Fruit fly (Drosophila melanogaster): Measurements from ENCODE around the gene gammaSnap2.
A peak's percentile ranks its signal among the peaks of the same experiment; 100 is the strongest.

The gammaSnap2 gene

DNA sequence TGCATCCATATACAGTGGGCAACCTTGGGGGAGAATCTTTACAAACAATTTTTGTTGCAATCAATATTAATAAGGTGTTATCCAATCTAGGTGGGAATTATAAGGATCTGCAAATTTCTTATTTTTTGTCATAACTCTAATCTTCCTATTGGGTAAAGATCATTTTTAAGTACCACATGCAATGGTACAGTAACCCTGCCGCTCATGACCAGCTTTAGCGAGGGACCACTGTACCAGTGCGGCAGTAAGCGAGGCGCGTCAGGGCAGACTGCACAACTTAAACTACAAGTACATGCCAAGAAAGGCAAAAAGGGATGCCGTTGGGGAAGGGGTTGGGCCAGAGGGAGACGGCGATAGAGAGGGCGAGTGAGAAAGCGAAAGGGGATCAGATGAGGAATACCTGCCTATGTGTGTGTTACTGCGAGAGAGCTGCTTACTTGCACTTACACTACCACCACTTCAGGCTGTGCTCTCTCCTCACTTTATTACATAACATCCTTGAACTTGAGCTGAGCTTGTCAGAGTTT, 38.6 kb downstream of the gammaSnap2 start:
- TF ChIP-seq CG16813 (GFP tag; IDR thresholded peaks at IDR 0.05; ENCODE audit: partially characterized antibody) = no peak
- TF ChIP-seq CG10654 (GFP tag; optimal IDR thresholded peaks at IDR 0.05) = no peak
- no peak for TF ChIP-seq da (GFP tag; optimal IDR thresholded peaks at IDR 0.05)
- TF ChIP-seq CG10209 (GFP tag; optimal IDR thresholded peaks at IDR 0.05) = no peak
- no peak for TF ChIP-seq Gsc (GFP tag; IDR thresholded peaks at IDR 0.05)
- no peak for TF ChIP-seq CG10366 (GFP tag; IDR thresholded peaks at IDR 0.05)
- no peak for TF ChIP-seq CG7271 (tag; optimal IDR thresholded peaks at IDR 0.05)
- peak in 1 of 2 experiments; percentile 73 for TF ChIP-seq Pdp1 (GFP tag; optimal IDR thresholded peaks at IDR 0.05)
- peak; percentile 64 for TF ChIP-seq grau (tag; optimal IDR thresholded peaks at IDR 0.05)
- TF ChIP-seq bab2 (GFP tag; optimal IDR thresholded peaks at IDR 0.05) = no peak
- TF ChIP-seq CG12659 (GFP tag; optimal IDR thresholded peaks at IDR 0.05) = no peak
- peak; percentile 34 for TF ChIP-seq CG1832 (GFP tag; optimal IDR thresholded peaks at IDR 0.05)
- TF ChIP-seq CG1603 (tag; optimal IDR thresholded peaks at IDR 0.05) = peak; percentile 3
- TF ChIP-seq CG11247 (GFP tag; IDR thresholded peaks at IDR 0.05) = no peak
- TF ChIP-seq Tbp (GFP tag; optimal IDR thresholded peaks at IDR 0.05) = no peak
- TF ChIP-seq CoRest (tag; optimal IDR thresholded peaks at IDR 0.05) = no peak
- peak; percentile 5 for TF ChIP-seq cg (GFP tag; optimal IDR thresholded peaks at IDR 0.05)
- TF ChIP-seq CG9437 (GFP tag; optimal IDR thresholded peaks at IDR 0.05) = no peak
- TF ChIP-seq CG10979 (tag; optimal IDR thresholded peaks at IDR 0.05) = peak; percentile 25
- TF ChIP-seq ems (GFP tag; optimal IDR thresholded peaks at IDR 0.05) = no peak
- peak; percentile 2 for TF ChIP-seq phol (tag; optimal IDR thresholded peaks at IDR 0.05)
- no peak for TF ChIP-seq CG18011 (GFP tag; optimal IDR thresholded peaks at IDR 0.05)
- TF ChIP-seq bsh (GFP tag; optimal IDR thresholded peaks at IDR 0.05) = peak; percentile 21 to 83
- TF ChIP-seq Kr (GFP tag; optimal IDR thresholded peaks at IDR 0.05) = no peak
- TF ChIP-seq Nf-YC (tag; optimal IDR thresholded peaks at IDR 0.05) = no peak
- TF ChIP-seq CG3281 (GFP tag; optimal IDR thresholded peaks at IDR 0.05) = no peak
- no peak for TF ChIP-seq CG2875 (GFP tag; optimal IDR thresholded peaks at IDR 0.05)
- peak; percentile 15 for TF ChIP-seq Sox102F (GFP tag; optimal IDR thresholded peaks at IDR 0.05)
- TF ChIP-seq bigmax (GFP tag; optimal IDR thresholded peaks at IDR 0.05) = no peak
- no peak for TF ChIP-seq chinmo (GFP tag; IDR thresholded peaks at IDR 0.05; ENCODE audit: partially characterized antibody)
- TF ChIP-seq CG30403 (GFP tag; optimal IDR thresholded peaks at IDR 0.05) = no peak
- no peak for TF ChIP-seq exex (tag; optimal IDR thresholded peaks at IDR 0.05)
- TF ChIP-seq Ptx1 (GFP tag; IDR thresholded peaks at IDR 0.05) = 0 out of 2 replicates have a peak, but pooled peaks have one; percentile 7
- TF ChIP-seq Dek (tag; optimal IDR thresholded peaks at IDR 0.05) = no peak
- peak; percentile 85 for TF ChIP-seq nom (GFP tag; optimal IDR thresholded peaks at IDR 0.05)
- no peak for TF ChIP-seq CG10959 (GFP tag; IDR thresholded peaks at IDR 0.05)
- TF ChIP-seq sc (optimal IDR thresholded peaks at IDR 0.05) = no peak
- no peak for TF ChIP-seq sc (GFP tag; optimal IDR thresholded peaks at IDR 0.05)
- no peak for TF ChIP-seq CG30431 (GFP tag; optimal IDR thresholded peaks at IDR 0.05)
- TF ChIP-seq gem (tag; optimal IDR thresholded peaks at IDR 0.05) = peak; percentile 5
- TF ChIP-seq MESR4 (GFP tag; optimal IDR thresholded peaks at IDR 0.05) = no peak
- TF ChIP-seq Ets65A (GFP tag) = peak; percentile 74
- TF ChIP-seq croc (GFP tag; conservative IDR thresholded peaks at IDR 0.05) = 0 out of 3 replicates have a peak, but pooled peaks have one; percentile 12
- no peak for TF ChIP-seq CrebB (tag; optimal IDR thresholded peaks at IDR 0.05)
- TF ChIP-seq CG9876 (GFP tag; optimal IDR thresholded peaks at IDR 0.05) = no peak
- TF ChIP-seq CG8290 (GFP tag; optimal IDR thresholded peaks at IDR 0.05) = no peak
- TF ChIP-seq CG8290 (tag; optimal IDR thresholded peaks at IDR 0.05) = no peak
- TF ChIP-seq D (optimal IDR thresholded peaks at IDR 0.05) = no peak
- TF ChIP-seq D (GFP tag; optimal IDR thresholded peaks at IDR 0.05) = no peak
- TF ChIP-seq ci (GFP tag; IDR thresholded peaks at IDR 0.05) = no peak
- no peak for TF ChIP-seq tup (GFP tag; optimal IDR thresholded peaks at IDR 0.05)

All from whole organism, embryonic.